Worm (Caenorhabditis elegans) whole organism, midembryonic: ENCODE results near the gene ify-1.

Experiments
- flt-1 ChIP-seq: fragments of 200-800 bp; sonication (Bioruptor generic); IDR thresholded peaks from 2 replicates; pipeline ENCODE4 v1.3.6; 2022; ENCODE audit warnings: missing genetic modification characterization, missing compliant biosample characterization
- klf-2 ChIP-seq: fragments of 200-800 bp; sonication (Bioruptor generic); conservative IDR thresholded peaks from 2 replicates; pipeline ENCODE4 v1.3.6; 2022; ENCODE audit warnings: missing genetic modification reagents, missing genetic modification characterization, missing compliant biosample characterization
- tab-1 ChIP-seq: fragments of 200-800 bp; sonication (Bioruptor generic); IDR thresholded peaks from 2 replicates; pipeline ENCODE4 v1.3.6; 2022; ENCODE audit warnings: missing genetic modification characterization, missing compliant biosample characterization
- ztf-23 ChIP-seq: fragments of 200-800 bp; sonication (Bioruptor generic); IDR thresholded peaks from 2 replicates; pipeline ENCODE4 v1.3.6; 2022; ENCODE audit warnings: missing genetic modification reagents, missing genetic modification characterization, missing compliant biosample characterization
- ztf-29 ChIP-seq: fragments of 200-800 bp; sonication (Bioruptor generic); IDR thresholded peaks from 2 replicates; pipeline ENCODE4 v1.3.6; 2022; ENCODE audit warnings: missing genetic modification reagents, missing genetic modification characterization, missing compliant biosample characterization

- TF ChIP-seq tab-1 (GFP tag; lab: Robert Waterston, UW) (no peak), flt-1 (GFP tag; lab: Robert Waterston, UW) (no peak), ztf-23 (GFP tag; lab: Robert Waterston, UW) (no peak), ztf-29 (GFP tag; lab: Robert Waterston, UW) (no peak), klf-2 (GFP tag; lab: Robert Waterston, UW) (no peak)
These were observed 6.7 kb downstream of the ify-1 start for ce11 chrII:5048185-5048795.
